Worm (Caenorhabditis elegans) whole organism, L3 larva: ENCODE data around the gene ssp-35.
A peak's percentile ranks its signal among the peaks of the same experiment; 100 is the strongest.

Experiments used
- R02D3.7 ChIP-seq: fragments of 150-350 bp; optimal IDR thresholded peaks from 2 replicates; lab custom pipeline; 2014; ENCODE audit warnings: missing biosample characterization, missing genetic modification characterization
- ZK546.5 ChIP-seq: sonication (generic microtip); optimal IDR thresholded peaks from 2 replicates; lab custom pipeline; 2017; ENCODE audit warnings: missing biosample characterization, missing genetic modification characterization
- ama-1 ChIP-seq: fragments of 150-350 bp; optimal IDR thresholded peaks from 2 replicates; lab custom pipeline; 2018
- ceh-16 ChIP-seq: sonication (generic microtip); optimal IDR thresholded peaks from 2 replicates; lab custom pipeline; 2017; ENCODE audit warnings: missing biosample characterization, missing genetic modification characterization
- ceh-28 ChIP-seq: fragments of 150-350 bp; optimal IDR thresholded peaks from 2 replicates; lab custom pipeline; 2014; ENCODE audit warnings: missing biosample characterization, missing genetic modification reagents, missing genetic modification characterization
- ceh-82 ChIP-seq: fragments of 150-350 bp; optimal IDR thresholded peaks from 2 replicates; lab custom pipeline; 2014; ENCODE audit warnings: missing biosample characterization, missing genetic modification characterization
- daf-12 ChIP-seq: fragments of 150-350 bp; optimal IDR thresholded peaks from 2 replicates; lab custom pipeline; 2014; ENCODE audit warnings: missing biosample characterization, missing genetic modification reagents, missing genetic modification characterization
- egl-5 ChIP-seq: fragments of 150-350 bp; optimal IDR thresholded peaks from 2 replicates; lab custom pipeline; 2017; ENCODE audit warnings: missing biosample characterization, missing genetic modification reagents, missing genetic modification characterization, inconsistent platforms
- elt-1 ChIP-seq: fragments of 150-350 bp; optimal IDR thresholded peaks from 2 replicates; lab custom pipeline; 2014; ENCODE audit warnings: missing biosample characterization, missing genetic modification characterization
- elt-2 ChIP-seq: sonication (generic microtip); optimal IDR thresholded peaks from 2 replicates; lab custom pipeline; 2016; ENCODE audit warnings: missing genetic modification reagents, mild to moderate bottlenecking, missing genetic modification characterization, missing compliant biosample characterization
- elt-3 ChIP-seq, 3 experiments: fragments of 150-350 bp in 1 of 3; sonication (generic microtip) in 2 of 3; optimal IDR thresholded peaks; 2 replicates in 2 of 3; 4 replicates in 1 of 3; lab custom pipeline; 2014 to 2017; ENCODE audit warnings: missing biosample characterization in 3 of 3, missing genetic modification characterization in 3 of 3
- eor-1 ChIP-seq, 2 experiments: fragments of 150-350 bp; optimal IDR thresholded peaks; 2 replicates each; lab custom pipeline; 2014 to 2018; ENCODE audit warnings: missing biosample characterization in 2 of 2, missing genetic modification characterization in 2 of 2
- fkh-10 ChIP-seq: sonication (generic microtip); optimal IDR thresholded peaks from 2 replicates; lab custom pipeline; 2017; ENCODE audit warnings: missing biosample characterization, missing genetic modification reagents, missing genetic modification characterization
- fkh-2 ChIP-seq: fragments of 150-350 bp; optimal IDR thresholded peaks from 2 replicates; lab custom pipeline; 2014; ENCODE audit warnings: missing biosample characterization, missing genetic modification reagents, missing genetic modification characterization
- fos-1 ChIP-seq: fragments of 150-350 bp; optimal IDR thresholded peaks from 2 replicates; lab custom pipeline; 2014; ENCODE audit warnings: missing biosample characterization, missing genetic modification characterization
- hmg-11 ChIP-seq: sonication (generic microtip); optimal IDR thresholded peaks from 2 replicates; lab custom pipeline; 2016; ENCODE audit warnings: missing genetic modification characterization, missing compliant biosample characterization
- jun-1 ChIP-seq: fragments of 150-350 bp; optimal IDR thresholded peaks from 2 replicates; lab custom pipeline; 2014; ENCODE audit warnings: missing biosample characterization, missing genetic modification reagents, missing genetic modification characterization
- lin-15B ChIP-seq: fragments of 150-350 bp; optimal IDR thresholded peaks from 2 replicates; lab custom pipeline; 2014; ENCODE audit warnings: missing biosample characterization, missing genetic modification characterization
- lin-39 ChIP-seq: fragments of 150-350 bp; optimal IDR thresholded peaks from 2 replicates; lab custom pipeline; 2018; ENCODE audit warnings: missing biosample characterization, missing genetic modification reagents, missing genetic modification characterization
- lsy-12 ChIP-seq: sonication (generic microtip); optimal IDR thresholded peaks from 2 replicates; lab custom pipeline; 2016; ENCODE audit warnings: mild to moderate bottlenecking, missing genetic modification characterization, missing compliant biosample characterization
- nhr-11 ChIP-seq: fragments of 150-350 bp; optimal IDR thresholded peaks from 2 replicates; lab custom pipeline; 2014; ENCODE audit warnings: missing biosample characterization, missing genetic modification characterization
- nhr-23 ChIP-seq: fragments of 150-350 bp; optimal IDR thresholded peaks from 2 replicates; lab custom pipeline; 2014; ENCODE audit warnings: missing biosample characterization, missing genetic modification reagents, missing genetic modification characterization
- nhr-237 ChIP-seq: fragments of 150-350 bp; optimal IDR thresholded peaks from 2 replicates; lab custom pipeline; 2014; ENCODE audit warnings: missing biosample characterization, missing genetic modification characterization
- nhr-25 ChIP-seq: sonication (generic microtip); optimal IDR thresholded peaks from 2 replicates; lab custom pipeline; 2017; ENCODE audit warnings: missing biosample characterization, missing genetic modification characterization
- nhr-28 ChIP-seq: fragments of 150-350 bp; optimal IDR thresholded peaks from 2 replicates; lab custom pipeline; 2014; ENCODE audit warnings: missing biosample characterization, missing genetic modification characterization
- nhr-43 ChIP-seq: sonication (generic microtip); optimal IDR thresholded peaks from 2 replicates; lab custom pipeline; 2016; ENCODE audit warnings: mild to moderate bottlenecking, missing genetic modification characterization, missing compliant biosample characterization; ENCODE audit not compliant: poor library complexity, severe bottlenecking
- nhr-67 ChIP-seq: fragments of 150-350 bp; optimal IDR thresholded peaks from 2 replicates; lab custom pipeline; 2014; ENCODE audit warnings: missing biosample characterization, missing genetic modification characterization
- nhr-76 ChIP-seq: fragments of 150-350 bp; sonication (generic microtip); optimal IDR thresholded peaks from 5 replicates; lab custom pipeline; 2014; ENCODE audit warnings: missing biosample characterization, missing genetic modification characterization
- pha-4 ChIP-seq: fragments of 150-350 bp; optimal IDR thresholded peaks from 2 replicates; lab custom pipeline; 2014; ENCODE audit warnings: missing biosample characterization, missing genetic modification reagents, missing genetic modification characterization
- pqm-1 ChIP-seq: fragments of 150-350 bp; optimal IDR thresholded peaks from 2 replicates; lab custom pipeline; 2017; ENCODE audit warnings: missing biosample characterization, missing genetic modification characterization, inconsistent platforms
- sea-2 ChIP-seq: fragments of 150-350 bp; sonication (generic microtip); optimal IDR thresholded peaks from 4 replicates; lab custom pipeline; 2014; ENCODE audit warnings: missing biosample characterization, missing genetic modification reagents, missing genetic modification characterization
- snpc-4 ChIP-seq: fragments of 150-350 bp; optimal IDR thresholded peaks from 2 replicates; lab custom pipeline; 2014; ENCODE audit warnings: missing biosample characterization, missing genetic modification characterization
- tbx-2 ChIP-seq: sonication (generic microtip); optimal IDR thresholded peaks from 2 replicates; lab custom pipeline; 2016; ENCODE audit warnings: mild to moderate bottlenecking, missing genetic modification characterization, missing compliant biosample characterization
- unc-39 ChIP-seq: sonication (generic microtip); optimal IDR thresholded peaks from 4 replicates; lab custom pipeline; 2017; ENCODE audit warnings: missing biosample characterization, missing genetic modification characterization
- zag-1 ChIP-seq: fragments of 150-350 bp; optimal IDR thresholded peaks from 2 replicates; lab custom pipeline; 2014; ENCODE audit warnings: missing biosample characterization, missing genetic modification characterization
- ztf-11 ChIP-seq: fragments of 150-350 bp; optimal IDR thresholded peaks from 2 replicates; lab custom pipeline; 2014; ENCODE audit warnings: missing biosample characterization, missing genetic modification characterization
- ztf-4 ChIP-seq: fragments of 150-350 bp; optimal IDR thresholded peaks from 2 replicates; lab custom pipeline; 2014; ENCODE audit warnings: missing biosample characterization, missing genetic modification characterization

The ssp-35 gene

DNA sequence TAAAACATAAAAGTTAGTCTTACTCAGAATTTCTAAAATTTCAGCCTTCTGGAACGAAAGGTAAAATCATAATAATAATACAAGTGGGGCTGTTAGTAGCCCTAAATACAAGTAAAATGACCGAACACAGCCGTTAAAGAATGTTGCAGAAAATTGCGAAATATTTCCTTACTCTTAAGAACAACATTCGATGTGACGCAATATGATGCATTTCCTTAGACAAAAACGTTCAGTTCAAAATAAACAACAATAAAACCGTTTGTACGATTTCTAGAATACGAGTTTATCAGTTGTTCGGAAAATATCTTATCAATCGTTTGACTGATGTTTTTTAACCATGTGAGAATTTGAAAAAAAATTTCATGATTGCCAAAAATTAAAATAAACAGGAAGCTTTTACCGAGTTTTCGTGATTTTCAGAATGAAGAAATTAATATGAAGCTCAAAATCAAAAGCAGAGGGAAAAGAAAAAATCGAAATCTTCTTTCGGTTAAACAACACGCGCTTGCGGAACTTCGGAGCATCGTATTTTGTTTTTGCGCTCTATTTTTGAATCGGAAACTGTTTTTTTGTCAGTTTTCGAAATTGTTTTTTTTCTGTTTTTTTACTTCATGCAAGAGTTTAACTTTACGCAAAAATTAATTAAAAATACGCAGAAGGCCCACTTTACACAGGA, 17.7 kb downstream of the ssp-35 start:
- TF ChIP-seq elt-2: peak; percentile 63
- TF ChIP-seq unc-39 (tag; lab: Kevin White, UChicago): no peak
- TF ChIP-seq pha-4 (tag; lab: Kevin White, UChicago): peak; percentile 23
- no peak for TF ChIP-seq fkh-10 (GFP tag; lab: Kevin White, UChicago)
- TF ChIP-seq ama-1 (lab: Kevin White, UChicago): no peak
- peak; percentile 19 for TF ChIP-seq lin-15B
- no peak for TF ChIP-seq nhr-25
- no peak for TF ChIP-seq elt-3 (tag; optimal IDR thresholded peaks at IDR 0.05; lab: Kevin White, UChicago)
- no peak for TF ChIP-seq nhr-76
- TF ChIP-seq ceh-28 (tag; lab: Kevin White, UChicago): no peak
- no peak for TF ChIP-seq R02D3.7 (tag; lab: Kevin White, UChicago)
- no peak for TF ChIP-seq ceh-82
- no peak for TF ChIP-seq eor-1 (tag; optimal IDR thresholded peaks at IDR 0.05; lab: Kevin White, UChicago)
- no peak for TF ChIP-seq egl-5
- TF ChIP-seq tbx-2: no peak
- TF ChIP-seq pqm-1 (tag; lab: Kevin White, UChicago): no peak
- no peak for TF ChIP-seq ztf-4 (tag; lab: Kevin White, UChicago)
- no peak for TF ChIP-seq elt-1 (tag; lab: Kevin White, UChicago)
- TF ChIP-seq, all 47 proteins: peak for 3

DNA sequence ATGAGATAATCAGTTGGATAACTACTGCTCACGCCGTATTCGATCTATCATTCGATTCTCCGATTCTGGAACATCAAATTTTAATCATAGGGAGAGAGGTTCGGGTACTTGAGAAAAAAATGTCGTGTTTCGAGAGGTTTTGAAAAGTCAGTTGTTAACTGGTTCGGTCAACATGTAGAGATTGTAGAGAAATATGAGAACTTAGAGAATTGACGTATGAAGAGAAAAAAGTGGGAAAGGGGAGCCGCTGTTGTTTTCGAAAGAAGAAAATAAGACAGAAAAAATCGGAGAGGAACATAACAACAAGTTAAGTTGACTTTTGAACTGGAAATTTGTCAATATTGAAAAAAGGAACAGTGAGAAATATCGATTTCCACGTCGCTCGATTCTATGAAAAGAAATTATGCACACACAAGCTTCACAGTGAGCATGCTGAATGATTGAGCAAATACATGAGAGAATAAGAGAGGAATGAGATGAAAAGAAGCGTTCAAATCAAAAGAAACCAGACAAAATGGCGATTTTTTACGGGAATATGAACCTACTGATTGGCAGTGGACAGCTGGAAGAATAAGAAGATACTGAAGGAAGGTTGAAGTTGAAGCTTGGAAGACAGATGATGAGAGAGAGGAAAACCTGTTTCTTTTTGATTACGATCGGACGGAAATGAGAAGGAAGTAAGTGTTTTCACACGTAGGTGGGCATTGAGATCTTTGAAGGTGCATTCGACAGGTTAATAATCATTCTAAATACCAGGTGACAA, 18.5 kb downstream of the ssp-35 start, which contains the start of the genes T04H1.13, slfl-5 and rad-50:
Gene T04H1.13 (minus strand): TSS at position 51 of the 763 bp plus-strand sequence.
Gene slfl-5 (minus strand): TSS at position 65 of the 763 bp plus-strand sequence.
Gene rad-50 (plus strand): TSS at position 667 of the 763 bp plus-strand sequence.
- TF ChIP-seq lsy-12 (tag; lab: Kevin White, UChicago): no peak
- TF ChIP-seq sea-2: no peak
- TF ChIP-seq lin-39: no peak
- TF ChIP-seq fkh-10 (GFP tag; lab: Kevin White, UChicago): no peak
- TF ChIP-seq elt-3 (tag; optimal IDR thresholded peaks at IDR 0.05; lab: Kevin White, UChicago): no peak
- TF ChIP-seq nhr-237 (tag; lab: Kevin White, UChicago): no peak
- no peak for TF ChIP-seq hmg-11
- TF ChIP-seq pqm-1 (tag; lab: Kevin White, UChicago): no peak
- TF ChIP-seq nhr-43: no peak
- peak; percentile 20 for TF ChIP-seq nhr-23
- no peak for TF ChIP-seq ceh-28 (tag; lab: Kevin White, UChicago)
- no peak for TF ChIP-seq nhr-11 (tag; lab: Kevin White, UChicago)
- TF ChIP-seq ztf-4 (tag; lab: Kevin White, UChicago): no peak
- TF ChIP-seq daf-12: no peak
- no peak for TF ChIP-seq zag-1 (tag; lab: Kevin White, UChicago)
- no peak for TF ChIP-seq fkh-2 (tag; lab: Kevin White, UChicago)
- TF ChIP-seq snpc-4 (tag; lab: Kevin White, UChicago): peak; percentile 9
- peak; percentile 96 for TF ChIP-seq pha-4 (tag; lab: Kevin White, UChicago)
- no peak for TF ChIP-seq nhr-76
- TF ChIP-seq nhr-67 (tag; lab: Kevin White, UChicago): no peak

DNA sequence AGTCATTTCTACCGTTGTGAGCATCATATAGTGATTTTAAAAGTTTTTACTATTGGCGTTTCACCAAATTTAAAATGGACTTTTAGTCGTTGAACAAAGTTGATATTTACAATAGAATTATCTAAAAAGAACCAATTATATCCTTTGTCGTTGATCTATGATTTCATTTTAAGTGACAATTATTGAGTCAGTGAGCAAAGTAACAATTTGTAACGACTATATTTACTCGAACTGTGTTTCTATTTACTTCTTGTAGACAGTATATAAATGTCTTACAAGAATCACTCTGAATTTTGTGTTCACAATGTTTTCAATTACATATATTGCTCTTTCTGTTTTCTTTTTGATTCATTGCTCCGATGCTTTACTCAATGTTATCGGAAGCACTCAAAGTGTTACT, 22.5 kb downstream of the ssp-35 start, which contains the start of gene ttr-22:
Gene ttr-22 (plus strand): TSS at position 301 of the 400 bp plus-strand sequence.
- TF ChIP-seq jun-1 (tag; lab: Kevin White, UChicago) (no peak), ztf-11 (tag; lab: Kevin White, UChicago) (no peak), ama-1 (lab: Kevin White, UChicago) (no peak), nhr-28 (tag; lab: Kevin White, UChicago) (no peak), unc-39 (tag; lab: Kevin White, UChicago) (no peak), ZK546.5 (tag; lab: Kevin White, UChicago) (no peak), nhr-11 (tag; lab: Kevin White, UChicago) (no peak), ztf-4 (tag; lab: Kevin White, UChicago) (no peak), tbx-2 (no peak), nhr-76 (no peak), hmg-11 (no peak), ceh-28 (tag; lab: Kevin White, UChicago) (no peak), fos-1 (no peak), egl-5 (no peak), eor-1 (tag; optimal IDR thresholded peaks at IDR 0.05; lab: Kevin White, UChicago) (no peak), ceh-16 (no peak), sea-2 (no peak), lin-39 (no peak), nhr-25 (no peak)
